Worm (Caenorhabditis elegans): ENCODE data around the gene sri-24.

The sri-24 gene

ce11 chrV:15221330-15221729, 9.4 kb downstream of the sri-24 start, which contains the start of gene irld-25:
irld-25 (plus strand) TSS chrV:15221630.
- TF ChIP-seq elt-3 (tag; optimal IDR thresholded peaks at IDR 0.05) = no peak

DNA sequence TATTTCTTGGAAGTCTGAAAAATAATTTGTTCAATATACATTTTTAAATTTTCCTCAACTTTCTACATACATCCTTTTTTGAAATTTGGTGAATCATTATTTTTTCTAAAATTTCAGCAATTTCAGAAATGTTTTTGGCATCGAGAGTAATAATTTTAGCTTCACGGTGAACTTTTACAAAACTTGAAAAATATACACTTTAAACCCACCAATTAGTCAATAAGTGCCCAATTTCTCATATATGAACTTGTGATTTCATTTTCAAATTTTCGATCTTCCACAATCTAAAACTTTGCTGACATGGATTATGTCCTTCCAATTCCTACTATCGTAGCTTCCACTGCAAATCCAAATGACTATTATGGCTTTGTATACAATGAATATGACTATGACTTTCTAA, 11.7 kb downstream of the sri-24 start, which contains the start of gene srw-24:
Gene srw-24, plus strand, starts transcription at position 301 of the 400 bp plus-strand sequence.
- TF ChIP-seq lir-3 (tag; optimal IDR thresholded peaks at IDR 0.05; ENCODE audit: poor library complexity) (no peak), mab-9 (GFP tag; IDR thresholded peaks at IDR 0.05) (no peak), unc-62 (GFP tag; optimal IDR thresholded peaks at IDR 0.05) (no peak), tlp-1 (tag; optimal IDR thresholded peaks at IDR 0.05) (no peak), nhr-71 (tag; optimal IDR thresholded peaks at IDR 0.05) (no peak), ces-1 (GFP tag; optimal IDR thresholded peaks at IDR 0.05) (no peak), nhr-28 (tag; optimal IDR thresholded peaks at IDR 0.05) (no peak), unc-98 (GFP tag; IDR thresholded peaks at IDR 0.05) (no peak), snpc-4 (tag; optimal IDR thresholded peaks at IDR 0.05) (no peak), nhr-11 (tag; optimal IDR thresholded peaks at IDR 0.05) (no peak), ztf-11 (tag; optimal IDR thresholded peaks at IDR 0.05) (no peak), nhr-84 (tag; optimal IDR thresholded peaks at IDR 0.05) (no peak), lin-35 (GFP tag; optimal IDR thresholded peaks at IDR 0.05) (no peak), pag-3 (tag; optimal IDR thresholded peaks at IDR 0.05; ENCODE audit: borderline replicate concordance, insufficient read depth) (no peak), nhr-237 (tag; optimal IDR thresholded peaks at IDR 0.05) (no peak), rnt-1 (tag; optimal IDR thresholded peaks at IDR 0.05) (no peak), dsc-1 (tag; optimal IDR thresholded peaks at IDR 0.05) (no peak), ceh-8 (GFP tag; optimal IDR thresholded peaks at IDR 0.05) (no peak), hlh-4 (tag; optimal IDR thresholded peaks at IDR 0.05) (no peak), pqm-1 (tag; optimal IDR thresholded peaks at IDR 0.05) (no peak)

DNA sequence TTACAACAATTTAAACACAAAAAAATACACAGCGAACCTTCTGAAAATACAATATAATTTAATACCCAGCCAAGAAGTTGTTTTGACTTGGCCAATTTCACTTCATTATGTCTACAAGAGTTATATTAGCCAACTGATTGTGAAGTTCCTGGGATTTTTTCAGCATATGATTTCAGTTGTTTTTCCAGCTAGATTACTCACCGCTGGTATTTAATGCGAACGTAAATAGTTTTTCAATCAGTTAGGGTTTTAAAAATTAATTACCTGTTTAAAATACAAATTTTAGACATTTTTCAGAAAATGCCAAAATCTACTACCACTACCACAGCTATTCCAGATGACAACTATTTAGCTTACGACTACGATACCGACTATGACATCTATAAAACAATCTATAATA, 13.7 kb downstream of the sri-24 start, which contains the start of gene srw-14:
Gene srw-14, plus strand, starts transcription at position 301 of the 400 bp plus-strand sequence.
- TF ChIP-seq lin-15B (tag; optimal IDR thresholded peaks at IDR 0.05) (no peak), xbp-1 (tag; optimal IDR thresholded peaks at IDR 0.05) (no peak)

ce11 chrV:15226206-15226605, 14.2 kb downstream of the sri-24 start:
- TF ChIP-seq dsc-1 (tag; optimal IDR thresholded peaks at IDR 0.05) (no peak), elt-2 (tag; optimal IDR thresholded peaks at IDR 0.05) (peak; percentile 79), tlp-1 (tag; optimal IDR thresholded peaks at IDR 0.05) (peak; percentile 45)

ce11 chrV:15230243-15230642, 18.3 kb downstream of the sri-24 start, which contains the start of gene srw-15:
srw-15 (plus strand) TSS chrV:15230543.
- TF ChIP-seq nhr-237 (tag; optimal IDR thresholded peaks at IDR 0.05) (no peak), efl-1 (optimal IDR thresholded peaks at IDR 0.05) (no peak), efl-1 (GFP tag; optimal IDR thresholded peaks at IDR 0.05 in 1 of 2) (peak in 1 of 2 experiments; percentile 60), rnt-1 (tag; optimal IDR thresholded peaks at IDR 0.05) (no peak), sup-37 (GFP tag; optimal IDR thresholded peaks at IDR 0.05) (no peak)

- no peak for TF ChIP-seq unc-98 (GFP tag; IDR thresholded peaks at IDR 0.05)
- TF ChIP-seq alr-1 (tag; optimal IDR thresholded peaks at IDR 0.05; ENCODE audit: borderline replicate concordance) = no peak
- no peak for TF ChIP-seq mep-1 (tag; optimal IDR thresholded peaks at IDR 0.05)
- no peak for TF ChIP-seq Y116A8C.19 (tag; optimal IDR thresholded peaks at IDR 0.05; ENCODE audit: borderline replicate concordance)
- no peak for TF ChIP-seq tlp-1 (tag; optimal IDR thresholded peaks at IDR 0.05)
- TF ChIP-seq nhr-237 (tag; optimal IDR thresholded peaks at IDR 0.05) = no peak
- TF ChIP-seq lir-3 (tag; optimal IDR thresholded peaks at IDR 0.05; ENCODE audit: poor library complexity) = no peak
- TF ChIP-seq tbx-2 (tag; optimal IDR thresholded peaks at IDR 0.05) = no peak
- TF ChIP-seq irx-1 (tag; optimal IDR thresholded peaks at IDR 0.05) = no peak
- TF ChIP-seq ces-1 (GFP tag; optimal IDR thresholded peaks at IDR 0.05) = no peak
- TF ChIP-seq rnt-1 (tag; optimal IDR thresholded peaks at IDR 0.05) = no peak
- no peak for TF ChIP-seq vab-15 (tag; optimal IDR thresholded peaks at IDR 0.05)
Observed at ce11 chrV:15232200-15232599, 20.2 kb downstream of the sri-24 start, which contains the start of gene srw-13. srw-13 (plus strand) TSS chrV:15232500.

Measured in whole organism, L1 larva.